Fruit fly (Drosophila melanogaster) whole organism, embryonic: ENCODE measurements around the gene CG14054.
A peak's percentile ranks its signal among the peaks of the same experiment; 100 is the strongest.

Source experiments
- Atf-2 ChIP-seq: fragments of 200-800 bp; sonication (Bioruptor generic); optimal IDR thresholded peaks from 2 replicates; lab custom pipeline; 2016; ENCODE audit warnings: missing biosample characterization, missing genetic modification characterization
- Atf6 ChIP-seq: fragments of 200-800 bp; sonication (Bioruptor generic); IDR thresholded peaks from 2 replicates; pipeline ENCODE4 v1.3.6; 2022; ENCODE audit warnings: missing biosample characterization, missing genetic modification characterization
- CG10147 ChIP-seq: fragments of 200-800 bp; sonication (Bioruptor generic); optimal IDR thresholded peaks from 2 replicates; lab custom pipeline; 2019; ENCODE audit warnings: missing biosample characterization, mild to moderate bottlenecking, missing genetic modification characterization, moderate library complexity
- CG10431 ChIP-seq: fragments of 200-800 bp; sonication (Bioruptor generic); optimal IDR thresholded peaks from 3 replicates; lab custom pipeline; 2018; ENCODE audit warnings: missing biosample characterization, mild to moderate bottlenecking, missing genetic modification characterization
- CG11695 ChIP-seq: fragments of 200-800 bp; sonication (Bioruptor generic); IDR thresholded peaks from 3 replicates; pipeline ENCODE4 v1.3.6; 2022; ENCODE audit warnings: missing biosample characterization, missing genetic modification characterization
- CG12299 ChIP-seq: fragments of 200-800 bp; sonication (Bioruptor generic); optimal IDR thresholded peaks from 2 replicates; lab custom pipeline; 2018; ENCODE audit warnings: missing biosample characterization, mild to moderate bottlenecking, missing genetic modification characterization
- CG12744 ChIP-seq: fragments of 200-800 bp; sonication (Bioruptor generic); optimal IDR thresholded peaks from 2 replicates; lab custom pipeline; 2016; ENCODE audit warnings: missing biosample characterization, missing genetic modification characterization
- CG14860 ChIP-seq: fragments of 200-800 bp; sonication (Bioruptor generic); IDR thresholded peaks from 3 replicates; pipeline ENCODE4 v1.3.6; 2022; ENCODE audit warnings: missing biosample characterization, missing genetic modification characterization; ENCODE audit not compliant: partially characterized antibody
- CG16815 ChIP-seq: fragments of 200-800 bp; sonication (Bioruptor generic); optimal IDR thresholded peaks from 3 replicates; lab custom pipeline; 2017; ENCODE audit warnings: missing biosample characterization, mild to moderate bottlenecking, missing genetic modification characterization
- CG17829 ChIP-seq: fragments of 200-800 bp; optimal IDR thresholded peaks from 2 replicates; lab custom pipeline; 2019; ENCODE audit warnings: missing biosample characterization, mild to moderate bottlenecking, missing genetic modification characterization, moderate library complexity
- CG2202 ChIP-seq: fragments of 200-800 bp; sonication (Bioruptor generic); optimal IDR thresholded peaks from 2 replicates; lab custom pipeline; 2018; ENCODE audit warnings: missing biosample characterization, mild to moderate bottlenecking, missing genetic modification characterization
- CG30403 ChIP-seq: fragments of 200-800 bp; sonication (Bioruptor generic); optimal IDR thresholded peaks from 3 replicates; lab custom pipeline; 2016; ENCODE audit warnings: missing biosample characterization, missing genetic modification characterization
- CG3065 ChIP-seq: fragments of 200-800 bp; sonication (Bioruptor generic); optimal IDR thresholded peaks from 2 replicates; lab custom pipeline; 2016; ENCODE audit warnings: missing biosample characterization, missing genetic modification characterization
- CG3163 ChIP-seq: fragments of 200-800 bp; sonication (Bioruptor generic); optimal IDR thresholded peaks from 3 replicates; lab custom pipeline; 2016; ENCODE audit warnings: missing biosample characterization, missing genetic modification characterization
- CG4730 ChIP-seq: fragments of 200-800 bp; sonication (Bioruptor generic); IDR thresholded peaks from 2 replicates; pipeline ENCODE4 v1.3.6; 2022; ENCODE audit warnings: missing biosample characterization, missing genetic modification characterization
- CG6654 ChIP-seq: fragments of 200-800 bp; sonication (Bioruptor generic); optimal IDR thresholded peaks from 2 replicates; lab custom pipeline; 2017; ENCODE audit warnings: missing biosample characterization, mild to moderate bottlenecking, missing genetic modification characterization
- CG6813 ChIP-seq: fragments of 200-800 bp; sonication (Bioruptor generic); optimal IDR thresholded peaks from 2 replicates; lab custom pipeline; 2017; ENCODE audit warnings: missing biosample characterization, missing genetic modification characterization, mild to moderate bottlenecking, moderate library complexity, missing genetic modification reagents
- CG7271 ChIP-seq: fragments of 200-800 bp; sonication (Bioruptor generic); optimal IDR thresholded peaks from 2 replicates; lab custom pipeline; 2018; ENCODE audit warnings: missing biosample characterization, mild to moderate bottlenecking, missing genetic modification characterization, moderate library complexity
- CG8089 ChIP-seq: fragments of 200-800 bp; sonication (Bioruptor generic); optimal IDR thresholded peaks from 3 replicates; lab custom pipeline; 2016; ENCODE audit warnings: missing biosample characterization, missing genetic modification characterization
- CG9437 ChIP-seq: fragments of 200-800 bp; sonication (Bioruptor generic); optimal IDR thresholded peaks from 2 replicates; lab custom pipeline; 2018; ENCODE audit warnings: missing biosample characterization, mild to moderate bottlenecking, missing genetic modification characterization
- CHES-1-like ChIP-seq: fragments of 200-800 bp; sonication (Bioruptor generic); optimal IDR thresholded peaks from 2 replicates; lab custom pipeline; 2016; ENCODE audit warnings: missing biosample characterization, missing genetic modification characterization
- D19B ChIP-seq: fragments of 200-800 bp; sonication (Bioruptor generic); optimal IDR thresholded peaks from 2 replicates; lab custom pipeline; 2017; ENCODE audit warnings: missing biosample characterization, mild to moderate bottlenecking, missing genetic modification characterization
- E2f2 ChIP-seq: fragments of 200-800 bp; sonication (Bioruptor generic); IDR thresholded peaks from 2 replicates; pipeline ENCODE4 v1.3.6; 2022; ENCODE audit warnings: missing biosample characterization, missing genetic modification characterization
- Elba2 ChIP-seq: fragments of 200-800 bp; sonication (Bioruptor generic); optimal IDR thresholded peaks from 3 replicates; lab custom pipeline; 2016; ENCODE audit warnings: missing biosample characterization, missing genetic modification characterization
- GATAe ChIP-seq: fragments of 200-800 bp; sonication (Bioruptor generic); conservative IDR thresholded peaks from 2 replicates; pipeline ENCODE4 v1.3.6; 2022; ENCODE audit warnings: missing biosample characterization, missing genetic modification characterization
- Gsc ChIP-seq: fragments of 200-800 bp; sonication (Bioruptor generic); IDR thresholded peaks from 2 replicates; pipeline ENCODE4 v1.3.6; 2022; ENCODE audit warnings: missing biosample characterization, missing genetic modification characterization
- H2.0 ChIP-seq: fragments of 200-800 bp; sonication (Bioruptor generic); IDR thresholded peaks from 2 replicates; pipeline ENCODE4 v1.3.6; 2022; ENCODE audit warnings: missing biosample characterization, missing genetic modification characterization
- Hmx ChIP-seq: fragments of 200-800 bp; sonication (Bioruptor generic); optimal IDR thresholded peaks from 2 replicates; lab custom pipeline; 2016; ENCODE audit warnings: missing biosample characterization, missing genetic modification characterization
- Max ChIP-seq: fragments of 200-800 bp; sonication (Bioruptor generic); optimal IDR thresholded peaks from 2 replicates; lab custom pipeline; 2016; ENCODE audit warnings: missing biosample characterization, mild to moderate bottlenecking, missing genetic modification characterization
- NC2β ChIP-seq: fragments of 200-800 bp; sonication (Bioruptor generic); optimal IDR thresholded peaks from 2 replicates; lab custom pipeline; 2016; ENCODE audit warnings: missing biosample characterization, missing genetic modification characterization
- Oli ChIP-seq: fragments of 200-800 bp; sonication (Bioruptor generic); optimal IDR thresholded peaks from 2 replicates; lab custom pipeline; 2018; ENCODE audit warnings: missing biosample characterization, mild to moderate bottlenecking, missing genetic modification characterization, moderate library complexity
- bigmax ChIP-seq: fragments of 200-800 bp; sonication (Bioruptor generic); optimal IDR thresholded peaks from 2 replicates; lab custom pipeline; 2018; ENCODE audit warnings: missing biosample characterization, mild to moderate bottlenecking, missing genetic modification characterization
- bsh ChIP-seq, 2 experiments: fragments of 200-800 bp; sonication (Bioruptor generic); optimal IDR thresholded peaks; 2 replicates each; lab custom pipeline; 2017 to 2018; ENCODE audit warnings: mild to moderate bottlenecking in 2 of 2, missing biosample characterization in 2 of 2, missing genetic modification characterization in 2 of 2, moderate library complexity in 1 of 2
- cad ChIP-seq: fragments of >200 bp; optimal IDR thresholded peaks from 2 replicates; lab custom pipeline; 2017; ENCODE audit warnings: missing biosample characterization, missing genetic modification characterization
- dysf ChIP-seq: fragments of 200-800 bp; sonication (Bioruptor generic); IDR thresholded peaks from 3 replicates; pipeline ENCODE4 v1.3.6; 2022; ENCODE audit warnings: missing biosample characterization, missing genetic modification characterization
- ewg ChIP-seq: fragments of 200-800 bp; sonication (Bioruptor generic); optimal IDR thresholded peaks from 3 replicates; lab custom pipeline; 2017; ENCODE audit warnings: mild to moderate bottlenecking, missing biosample characterization, missing genetic modification reagents, missing genetic modification characterization
- fd102C ChIP-seq: fragments of 200-800 bp; sonication (Bioruptor generic); optimal IDR thresholded peaks from 2 replicates; lab custom pipeline; 2018; ENCODE audit warnings: missing biosample characterization, mild to moderate bottlenecking, missing genetic modification characterization, moderate library complexity
- gcm ChIP-seq: fragments of 200-800 bp; sonication (Bioruptor generic); optimal IDR thresholded peaks from 2 replicates; lab custom pipeline; 2019; ENCODE audit warnings: missing biosample characterization, mild to moderate bottlenecking, missing genetic modification characterization, moderate library complexity
- gem ChIP-seq: fragments of 200-800 bp; sonication (Bioruptor generic); optimal IDR thresholded peaks from 2 replicates; lab custom pipeline; 2019; ENCODE audit warnings: missing biosample characterization, mild to moderate bottlenecking, missing genetic modification characterization, moderate library complexity
- h ChIP-seq: fragments of >200 bp; optimal IDR thresholded peaks from 2 replicates; lab custom pipeline; 2017
- hth ChIP-seq: fragments of >200 bp; optimal IDR thresholded peaks from 2 replicates; lab custom pipeline; 2017; ENCODE audit warnings: inconsistent platforms
- jing ChIP-seq: fragments of 200-800 bp; sonication (Bioruptor generic); optimal IDR thresholded peaks from 2 replicates; lab custom pipeline; 2018; ENCODE audit warnings: missing biosample characterization, mild to moderate bottlenecking, missing genetic modification characterization
- jumu ChIP-seq: fragments of 200-800 bp; sonication (Bioruptor generic); optimal IDR thresholded peaks from 3 replicates; lab custom pipeline; 2016; ENCODE audit warnings: missing biosample characterization, missing genetic modification characterization
- pita ChIP-seq: fragments of 200-800 bp; sonication (Bioruptor generic); optimal IDR thresholded peaks from 2 replicates; lab custom pipeline; 2017; ENCODE audit warnings: missing biosample characterization, mild to moderate bottlenecking, missing genetic modification characterization
- psq ChIP-seq: fragments of 200-800 bp; sonication (Bioruptor generic); optimal IDR thresholded peaks from 2 replicates; lab custom pipeline; 2017; ENCODE audit warnings: missing biosample characterization, missing genetic modification characterization
- row ChIP-seq: fragments of 200-800 bp; sonication (Bioruptor generic); IDR thresholded peaks from 3 replicates; pipeline ENCODE4 v1.3.6; 2022; ENCODE audit warnings: missing biosample characterization, missing genetic modification characterization
- sens ChIP-seq: fragments of 200-800 bp; sonication (Bioruptor generic); peaks from one replicate; lab custom pipeline; 2016; ENCODE audit warnings: missing biosample characterization, missing genetic modification characterization
- sqz ChIP-seq: fragments of 200-800 bp; sonication (Bioruptor generic); optimal IDR thresholded peaks from 3 replicates; lab custom pipeline; 2018; ENCODE audit warnings: missing biosample characterization, mild to moderate bottlenecking, missing genetic modification characterization
- sr ChIP-seq: fragments of 200-800 bp; sonication (Bioruptor generic); IDR thresholded peaks from 3 replicates; pipeline ENCODE4 v1.3.6; 2022; ENCODE audit warnings: missing biosample characterization, missing genetic modification characterization
- tgo ChIP-seq: fragments of 200-800 bp; sonication (Bioruptor generic); IDR thresholded peaks from 3 replicates; pipeline ENCODE4 v1.3.6; 2022; ENCODE audit warnings: missing biosample characterization, missing genetic modification characterization
- unpg ChIP-seq: fragments of 200-800 bp; sonication (Bioruptor generic); optimal IDR thresholded peaks from 3 replicates; lab custom pipeline; 2018; ENCODE audit warnings: missing biosample characterization, mild to moderate bottlenecking, missing genetic modification characterization, moderate library complexity

Gene CG14054

DNA sequence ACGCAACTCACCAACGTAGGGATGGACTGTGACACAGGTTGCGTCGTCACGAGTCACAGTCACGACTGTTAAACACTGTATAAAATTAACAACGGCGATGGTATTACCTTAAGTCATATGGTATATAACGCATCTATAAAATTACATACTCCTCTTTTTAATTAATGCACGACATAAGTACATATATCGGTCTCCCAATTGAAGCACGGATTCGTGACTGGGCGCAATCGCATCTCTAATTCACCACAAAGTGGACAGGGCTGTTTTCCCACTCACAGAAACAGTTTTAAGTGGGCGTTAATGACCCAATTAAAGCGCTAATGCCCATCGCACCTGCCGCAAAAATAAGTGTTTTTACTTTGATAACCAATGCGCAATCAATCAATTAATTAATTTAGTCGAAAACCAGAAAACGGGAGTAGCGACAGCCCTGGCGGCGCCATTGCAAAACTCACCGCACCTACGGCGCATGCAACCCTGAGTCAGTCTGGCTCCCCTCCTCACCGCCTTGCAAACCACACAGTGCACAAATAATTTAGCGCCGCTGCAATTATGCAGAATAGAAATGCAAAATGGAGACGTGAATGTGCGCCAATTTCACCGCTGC, 24.7 kb downstream of the CG14054 start, which contains the start of gene CG4313 (continued):
- TF ChIP-seq sqz (GFP tag; lab: Kevin White, UChicago): peak; percentile 8
- peak; percentile 68 for TF ChIP-seq ewg
- peak; percentile 4 for TF ChIP-seq CG6654
- TF ChIP-seq gem: peak; percentile 74
- TF ChIP-seq CG10431: no peak
- peak; percentile 70 for TF ChIP-seq tgo
- peak; percentile 26 for TF ChIP-seq CG12744 (GFP tag; lab: Kevin White, UChicago)
- TF ChIP-seq psq (GFP tag; lab: Kevin White, UChicago): no peak
- peak; percentile 46; the same call in 1 of the 2 replicates for TF ChIP-seq E2f2 (GFP tag; lab: Robert Waterston, UW)
- peak; percentile 32; the same call in 1 of the 3 replicates for TF ChIP-seq sr (GFP tag; lab: Robert Waterston, UW)
- no peak for TF ChIP-seq CG6813 (GFP tag; lab: Kevin White, UChicago)
- TF ChIP-seq CG14860 (GFP tag; lab: Robert Waterston, UW): peak; percentile 88
- peak; percentile 55; the same call in 1 of the 2 replicates for TF ChIP-seq Atf6 (GFP tag; lab: Robert Waterston, UW)
- peak; percentile 40 for TF ChIP-seq CG16815 (GFP tag; lab: Kevin White, UChicago)
- TF ChIP-seq jumu (GFP tag; lab: Kevin White, UChicago): peak; percentile 60
- TF ChIP-seq bsh (GFP tag; optimal IDR thresholded peaks at IDR 0.05; lab: Kevin White, UChicago): peak in 1 of 2 experiments; percentile 59
- TF ChIP-seq Gsc (GFP tag; lab: Robert Waterston, UW): no peak
- peak; percentile 57 for TF ChIP-seq unpg (GFP tag; lab: Kevin White, UChicago)
- peak; percentile 7 for TF ChIP-seq Hmx (GFP tag; lab: Kevin White, UChicago)
- TF ChIP-seq cad: no peak
- peak; percentile 34 for TF ChIP-seq Oli (tag; lab: Kevin White, UChicago)
- no peak for TF ChIP-seq CG7271 (tag; lab: Kevin White, UChicago)
- no peak for TF ChIP-seq bigmax
- TF ChIP-seq CG4730 (GFP tag; lab: Robert Waterston, UW): peak; percentile 33; the same call in 1 of the 2 replicates
- peak; percentile 81 for TF ChIP-seq CG30403 (GFP tag; lab: Kevin White, UChicago)
- TF ChIP-seq sens (GFP tag; lab: Kevin White, UChicago): peak; percentile 97
- peak; percentile 59; the same call in 2 of the 3 replicates for TF ChIP-seq CG11695 (GFP tag; lab: Robert Waterston, UW)
- TF ChIP-seq H2.0 (GFP tag; lab: Robert Waterston, UW): peak; percentile 42; the same call in 1 of the 2 replicates
- no peak for TF ChIP-seq jing
- no peak; the same call in 1 of the 2 replicates for TF ChIP-seq GATAe (GFP tag; lab: Robert Waterston, UW)
- peak; percentile 35 for TF ChIP-seq D19B (GFP tag; lab: Kevin White, UChicago)
- TF ChIP-seq CG3065 (GFP tag; lab: Kevin White, UChicago): no peak
- TF ChIP-seq CG9437 (GFP tag; lab: Kevin White, UChicago): peak; percentile 57
- TF ChIP-seq CG3163 (GFP tag; lab: Kevin White, UChicago): peak; percentile 29
- TF ChIP-seq dysf: peak; percentile 76
- TF ChIP-seq CG2202 (tag; lab: Kevin White, UChicago): no peak
- TF ChIP-seq Elba2 (GFP tag; lab: Kevin White, UChicago): no peak
- peak; percentile 63 for TF ChIP-seq Atf-2
- peak; percentile 95 for TF ChIP-seq row (GFP tag; lab: Robert Waterston, UW)
- TF ChIP-seq Max: peak; percentile 56
- TF ChIP-seq gcm (GFP tag; lab: Kevin White, UChicago): peak; percentile 49
- peak; percentile 70 for TF ChIP-seq CG10147 (GFP tag; lab: Kevin White, UChicago)
- TF ChIP-seq CG12299: peak; percentile 49
- TF ChIP-seq CHES-1-like (GFP tag; lab: Kevin White, UChicago): peak; percentile 77
- TF ChIP-seq CG8089: peak; percentile 29
- no peak for TF ChIP-seq pita (GFP tag; lab: Kevin White, UChicago)
- peak; percentile 49 for TF ChIP-seq NC2β
- TF ChIP-seq h (lab: Kevin White, UChicago): no peak
- TF ChIP-seq hth (lab: Kevin White, UChicago): no peak
- peak; percentile 66 for TF ChIP-seq CG17829 (tag; lab: Kevin White, UChicago)
- TF ChIP-seq fd102C (GFP tag; lab: Kevin White, UChicago): no peak
